Worm (Caenorhabditis elegans) whole organism, L3 larva: ENCODE results near the gene K12H6.10.

Experiments used
- aly-2 ChIP-seq: fragments of 150-350 bp; optimal IDR thresholded peaks from 2 replicates; lab custom pipeline; 2014; ENCODE audit warnings: missing biosample characterization, missing genetic modification characterization
- ama-1 ChIP-seq: fragments of 150-350 bp; optimal IDR thresholded peaks from 2 replicates; lab custom pipeline; 2018
- egl-27 ChIP-seq: sonication (generic microtip); optimal IDR thresholded peaks from 4 replicates; lab custom pipeline; 2017; ENCODE audit warnings: missing biosample characterization, missing genetic modification reagents, missing genetic modification characterization
- fkh-10 ChIP-seq: sonication (generic microtip); optimal IDR thresholded peaks from 2 replicates; lab custom pipeline; 2017; ENCODE audit warnings: missing biosample characterization, missing genetic modification reagents, missing genetic modification characterization
- lsy-12 ChIP-seq: sonication (generic microtip); optimal IDR thresholded peaks from 2 replicates; lab custom pipeline; 2016; ENCODE audit warnings: mild to moderate bottlenecking, missing genetic modification characterization, missing compliant biosample characterization
- nhr-237 ChIP-seq: fragments of 150-350 bp; optimal IDR thresholded peaks from 2 replicates; lab custom pipeline; 2014; ENCODE audit warnings: missing biosample characterization, missing genetic modification characterization
- nhr-28 ChIP-seq: fragments of 150-350 bp; optimal IDR thresholded peaks from 2 replicates; lab custom pipeline; 2014; ENCODE audit warnings: missing biosample characterization, missing genetic modification characterization
- nhr-76 ChIP-seq: fragments of 150-350 bp; sonication (generic microtip); optimal IDR thresholded peaks from 5 replicates; lab custom pipeline; 2014; ENCODE audit warnings: missing biosample characterization, missing genetic modification characterization
- pha-4 ChIP-seq: fragments of 150-350 bp; optimal IDR thresholded peaks from 2 replicates; lab custom pipeline; 2014; ENCODE audit warnings: missing biosample characterization, missing genetic modification reagents, missing genetic modification characterization
- skn-1 ChIP-seq: fragments of 150-350 bp; optimal IDR thresholded peaks from 2 replicates; lab custom pipeline; 2014; ENCODE audit warnings: missing biosample characterization, missing genetic modification characterization
- snpc-4 ChIP-seq: fragments of 150-350 bp; optimal IDR thresholded peaks from 2 replicates; lab custom pipeline; 2014; ENCODE audit warnings: missing biosample characterization, missing genetic modification characterization
- tbx-2 ChIP-seq: sonication (generic microtip); optimal IDR thresholded peaks from 2 replicates; lab custom pipeline; 2016; ENCODE audit warnings: mild to moderate bottlenecking, missing genetic modification characterization, missing compliant biosample characterization
- unc-62 ChIP-seq: fragments of 150-350 bp; sonication (generic microtip); optimal IDR thresholded peaks from 4 replicates; lab custom pipeline; 2014; ENCODE audit warnings: missing biosample characterization, missing genetic modification reagents, missing genetic modification characterization

DNA sequence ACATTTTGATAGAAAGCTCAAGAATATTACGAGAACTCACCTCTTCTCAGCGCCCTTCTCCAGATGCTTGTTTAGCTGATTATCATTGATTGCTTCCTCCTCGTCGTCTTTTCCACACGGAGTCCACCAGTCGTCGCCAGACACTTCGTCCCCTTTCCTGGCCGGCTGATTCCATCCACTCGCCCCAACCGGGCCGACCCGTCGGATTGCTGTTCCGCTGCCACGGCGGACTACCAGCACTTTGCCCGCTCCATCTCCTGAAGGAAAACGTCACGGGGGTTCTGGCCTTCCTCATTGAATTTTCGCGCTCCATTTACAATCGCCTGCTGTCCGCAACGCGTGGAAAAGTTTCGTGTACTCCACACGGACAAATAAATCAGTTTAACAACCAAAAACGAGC, 39.3 kb upstream of the K12H6.10 start:
- TF ChIP-seq aly-2 (no peak), lsy-12 (tag; lab: Kevin White, UChicago) (no peak), egl-27 (tag; lab: Kevin White, UChicago) (no peak), skn-1 (tag; lab: Kevin White, UChicago) (no peak), snpc-4 (no peak), nhr-76 (tag; lab: Kevin White, UChicago) (no peak), nhr-237 (tag; lab: Kevin White, UChicago) (no peak), tbx-2 (tag; lab: Kevin White, UChicago) (no peak), fkh-10 (GFP tag; lab: Kevin White, UChicago) (no peak), ama-1 (lab: Kevin White, UChicago) (no peak), unc-62 (no peak), nhr-28 (tag; lab: Kevin White, UChicago) (no peak), pha-4 (tag; lab: Kevin White, UChicago) (no peak)
